Fruit fly (Drosophila melanogaster) whole organism, embryonic: ENCODE measurements around the gene mdlc.

Source experiments
- Awh ChIP-seq: fragments of 200-800 bp; sonication (Bioruptor generic); IDR thresholded peaks from 2 replicates; pipeline ENCODE4, ENCODE4 v1.3.6; 2022; ENCODE audit warnings: missing biosample characterization, missing genetic modification characterization
- CG11085 ChIP-seq: fragments of 200-800 bp; sonication (Bioruptor generic); IDR thresholded peaks from 2 replicates; pipeline ENCODE4 v1.3.6; 2022; ENCODE audit warnings: missing biosample characterization, missing genetic modification characterization
- CG11456 ChIP-seq: fragments of 200-800 bp; sonication (Bioruptor generic); IDR thresholded peaks from 3 replicates; pipeline ENCODE4 v1.3.6; 2022; ENCODE audit warnings: missing biosample characterization, missing genetic modification characterization
- CG11560 ChIP-seq: fragments of 200-800 bp; sonication (Bioruptor generic); IDR thresholded peaks from 3 replicates; pipeline ENCODE4 v1.3.6; 2022; ENCODE audit warnings: missing biosample characterization, missing genetic modification characterization
- CG11695 ChIP-seq: fragments of 200-800 bp; sonication (Bioruptor generic); IDR thresholded peaks from 3 replicates; pipeline ENCODE4 v1.3.6; 2022; ENCODE audit warnings: missing biosample characterization, missing genetic modification characterization
- CG13894 ChIP-seq: fragments of 200-800 bp; sonication (Bioruptor generic); optimal IDR thresholded peaks from 3 replicates; lab custom pipeline; 2018; ENCODE audit warnings: missing biosample characterization, mild to moderate bottlenecking, missing genetic modification characterization, moderate library complexity
- CG14441 ChIP-seq: fragments of 200-800 bp; sonication (Bioruptor generic); IDR thresholded peaks from 2 replicates; pipeline ENCODE4 v1.3.6; 2022; ENCODE audit warnings: missing biosample characterization, missing genetic modification characterization
- CG14667 ChIP-seq: fragments of 200-800 bp; sonication (Bioruptor generic); IDR thresholded peaks from 2 replicates; pipeline ENCODE4 v1.3.6; 2022; ENCODE audit warnings: missing biosample characterization, missing genetic modification characterization
- CG1602 ChIP-seq: fragments of 200-800 bp; sonication (Bioruptor generic); optimal IDR thresholded peaks from 3 replicates; lab custom pipeline; 2016; ENCODE audit warnings: missing biosample characterization, missing genetic modification characterization
- CG1603 ChIP-seq: fragments of 200-800 bp; sonication (Bioruptor generic); optimal IDR thresholded peaks from 2 replicates; lab custom pipeline; 2019; ENCODE audit warnings: missing biosample characterization, mild to moderate bottlenecking, missing genetic modification characterization, moderate library complexity
- CG1647 ChIP-seq: fragments of 200-800 bp; sonication (Bioruptor generic); optimal IDR thresholded peaks from 3 replicates; lab custom pipeline; 2016; ENCODE audit warnings: missing biosample characterization, missing genetic modification characterization
- CG17568 ChIP-seq: fragments of 200-800 bp; sonication (Bioruptor generic); optimal IDR thresholded peaks from 2 replicates; lab custom pipeline; 2018; ENCODE audit warnings: missing biosample characterization, mild to moderate bottlenecking, missing genetic modification characterization, moderate library complexity
- CG1792 ChIP-seq: fragments of 200-800 bp; sonication (Bioruptor generic); optimal IDR thresholded peaks from 2 replicates; lab custom pipeline; 2016; ENCODE audit warnings: missing biosample characterization, missing genetic modification characterization
- CG2678 ChIP-seq: fragments of 200-800 bp; sonication (Bioruptor generic); optimal IDR thresholded peaks from 3 replicates; lab custom pipeline; 2019; ENCODE audit warnings: missing biosample characterization, mild to moderate bottlenecking, missing genetic modification characterization, moderate library complexity
- CG2889 ChIP-seq: fragments of 200-800 bp; sonication (Bioruptor generic); IDR thresholded peaks from 3 replicates; pipeline ENCODE4 v1.3.6; 2022; ENCODE audit warnings: missing biosample characterization, missing genetic modification characterization
- CG33213 ChIP-seq: fragments of 200-800 bp; sonication (Bioruptor generic); optimal IDR thresholded peaks from 3 replicates; lab custom pipeline; 2016; ENCODE audit warnings: missing biosample characterization, missing genetic modification characterization
- CG43689 ChIP-seq: fragments of 200-800 bp; sonication (Bioruptor generic); IDR thresholded peaks from 2 replicates; pipeline ENCODE4 v1.3.6; 2022; ENCODE audit warnings: missing biosample characterization, missing genetic modification characterization
- CG4707 ChIP-seq: fragments of 200-800 bp; sonication (Bioruptor generic); optimal IDR thresholded peaks from 2 replicates; lab custom pipeline; 2018; ENCODE audit warnings: missing biosample characterization, mild to moderate bottlenecking, missing genetic modification characterization, moderate library complexity
- CG5180 ChIP-seq: fragments of 200-800 bp; sonication (Bioruptor generic); optimal IDR thresholded peaks from 3 replicates; lab custom pipeline; 2017; ENCODE audit warnings: missing biosample characterization, missing genetic modification characterization, mild to moderate bottlenecking, moderate library complexity, missing genetic modification reagents
- CG6765 ChIP-seq: fragments of 200-800 bp; sonication (Bioruptor generic); optimal IDR thresholded peaks from 3 replicates; lab custom pipeline; 2017; ENCODE audit warnings: missing biosample characterization, mild to moderate bottlenecking, missing genetic modification characterization
- CG8359 ChIP-seq: fragments of 200-800 bp; sonication (Bioruptor generic); optimal IDR thresholded peaks from 2 replicates; lab custom pipeline; 2017; ENCODE audit warnings: missing biosample characterization, mild to moderate bottlenecking, missing genetic modification characterization, borderline replicate concordance
- CG8388 ChIP-seq: fragments of 200-800 bp; sonication (Bioruptor generic); optimal IDR thresholded peaks from 2 replicates; lab custom pipeline; 2019; ENCODE audit warnings: missing biosample characterization, mild to moderate bottlenecking, missing genetic modification characterization, moderate library complexity
- CG8944 ChIP-seq: fragments of 200-800 bp; sonication (Bioruptor generic); optimal IDR thresholded peaks from 3 replicates; lab custom pipeline; 2016; ENCODE audit warnings: missing biosample characterization, missing genetic modification characterization
- Dad ChIP-seq: fragments of 200-800 bp; sonication (Bioruptor generic); optimal IDR thresholded peaks from 3 replicates; lab custom pipeline; 2016; ENCODE audit warnings: missing biosample characterization, missing genetic modification characterization
- Ets65A ChIP-seq: fragments of 200-800 bp; sonication (Bioruptor generic); peaks from one replicate; lab custom pipeline; 2016; ENCODE audit warnings: missing biosample characterization, missing genetic modification characterization
- H15 ChIP-seq: fragments of 200-800 bp; sonication (Bioruptor generic); IDR thresholded peaks from 3 replicates; pipeline ENCODE4 v1.3.6; 2022; ENCODE audit warnings: missing biosample characterization, missing genetic modification characterization
- HLH54F ChIP-seq: fragments of 200-800 bp; sonication (Bioruptor generic); optimal IDR thresholded peaks from 3 replicates; lab custom pipeline; 2016; ENCODE audit warnings: missing biosample characterization, missing genetic modification characterization
- Hr39 ChIP-seq: fragments of >200 bp; optimal IDR thresholded peaks from 2 replicates; lab custom pipeline; 2017
- Hsf ChIP-seq: fragments of 200-800 bp; sonication (Bioruptor generic); optimal IDR thresholded peaks from 3 replicates; lab custom pipeline; 2016; ENCODE audit warnings: missing biosample characterization, missing genetic modification characterization
- Kr ChIP-seq: fragments of 200-800 bp; sonication (Bioruptor generic); optimal IDR thresholded peaks from 2 replicates; lab custom pipeline; 2017; ENCODE audit warnings: missing biosample characterization, mild to moderate bottlenecking, missing genetic modification characterization
- Nf-YA ChIP-seq: fragments of 200-800 bp; sonication (Bioruptor generic); IDR thresholded peaks from 2 replicates; pipeline ENCODE4 v1.3.6; 2022; ENCODE audit warnings: missing biosample characterization, missing genetic modification characterization
- Nf-YC ChIP-seq: fragments of 200-800 bp; optimal IDR thresholded peaks from 3 replicates; lab custom pipeline; 2019; ENCODE audit warnings: missing biosample characterization, mild to moderate bottlenecking, missing genetic modification characterization, moderate library complexity
- Oli ChIP-seq: fragments of 200-800 bp; sonication (Bioruptor generic); optimal IDR thresholded peaks from 2 replicates; lab custom pipeline; 2018; ENCODE audit warnings: missing biosample characterization, mild to moderate bottlenecking, missing genetic modification characterization, moderate library complexity
- Rfx ChIP-seq: fragments of 200-800 bp; sonication (Bioruptor generic); IDR thresholded peaks from 2 replicates; pipeline ENCODE4 v1.3.6; 2022; ENCODE audit warnings: missing biosample characterization, missing genetic modification characterization
- TFAM ChIP-seq: fragments of 200-800 bp; sonication (Bioruptor generic); optimal IDR thresholded peaks from 2 replicates; lab custom pipeline; 2017; ENCODE audit warnings: missing biosample characterization, missing genetic modification characterization, inconsistent platforms
- Trl ChIP-seq, 3 experiments: fragments of >200 bp in 2 of 3; fragments of 200-800 bp in 1 of 3; sonication (Bioruptor generic) in 1 of 3; optimal IDR thresholded peaks; 2 replicates in 1 of 3; 3 replicates in 2 of 3; lab custom pipeline; 2016 to 2017; ENCODE audit warnings: missing biosample characterization in 1 of 3, missing genetic modification characterization in 1 of 3
- ab ChIP-seq: fragments of 200-800 bp; sonication (Bioruptor generic); optimal IDR thresholded peaks from 2 replicates; lab custom pipeline; 2016; ENCODE audit warnings: missing biosample characterization, missing genetic modification characterization
- ase ChIP-seq: fragments of 200-800 bp; sonication (Bioruptor generic); IDR thresholded peaks from 3 replicates; pipeline ENCODE4 v1.3.6; 2022; ENCODE audit warnings: missing biosample characterization, missing genetic modification characterization
- cwo ChIP-seq: fragments of 200-800 bp; sonication (Bioruptor generic); optimal IDR thresholded peaks from 3 replicates; lab custom pipeline; 2017; ENCODE audit warnings: missing biosample characterization, missing genetic modification characterization, mild to moderate bottlenecking, moderate library complexity, missing genetic modification reagents
- da ChIP-seq: fragments of 200-800 bp; sonication (Bioruptor generic); optimal IDR thresholded peaks from 2 replicates; lab custom pipeline; 2016; ENCODE audit warnings: missing biosample characterization, missing genetic modification characterization
- fd102C ChIP-seq: fragments of 200-800 bp; sonication (Bioruptor generic); optimal IDR thresholded peaks from 2 replicates; lab custom pipeline; 2018; ENCODE audit warnings: missing biosample characterization, mild to moderate bottlenecking, missing genetic modification characterization, moderate library complexity
- fd64A ChIP-seq: fragments of 200-800 bp; sonication (Bioruptor generic); optimal IDR thresholded peaks from 3 replicates; lab custom pipeline; 2018; ENCODE audit warnings: missing biosample characterization, mild to moderate bottlenecking, missing genetic modification characterization
- ftz-f1 ChIP-seq: fragments of 200-800 bp; sonication (Bioruptor generic); optimal IDR thresholded peaks from 2 replicates; lab custom pipeline; 2016; ENCODE audit warnings: missing biosample characterization, missing genetic modification characterization
- her ChIP-seq: fragments of 200-800 bp; sonication (Bioruptor generic); optimal IDR thresholded peaks from 2 replicates; lab custom pipeline; 2016; ENCODE audit warnings: missing biosample characterization, missing genetic modification characterization
- insv ChIP-seq, 2 experiments: fragments of 200-800 bp; sonication (Bioruptor generic); optimal IDR thresholded peaks; 3 replicates each; lab custom pipeline; 2016 to 2018; ENCODE audit warnings: missing biosample characterization in 2 of 2, missing genetic modification characterization in 2 of 2
- jumu ChIP-seq: fragments of 200-800 bp; sonication (Bioruptor generic); optimal IDR thresholded peaks from 3 replicates; lab custom pipeline; 2016; ENCODE audit warnings: missing biosample characterization, missing genetic modification characterization
- nmo ChIP-seq: fragments of 200-800 bp; sonication (Bioruptor generic); optimal IDR thresholded peaks from 2 replicates; lab custom pipeline; 2018; ENCODE audit warnings: missing biosample characterization, mild to moderate bottlenecking, missing genetic modification characterization, moderate library complexity
- schlank ChIP-seq: fragments of 200-800 bp; sonication (Bioruptor generic); optimal IDR thresholded peaks from 2 replicates; lab custom pipeline; 2018; ENCODE audit warnings: missing biosample characterization, mild to moderate bottlenecking, missing genetic modification characterization
- sima ChIP-seq: fragments of 200-800 bp; sonication (Bioruptor generic); optimal IDR thresholded peaks from 2 replicates; lab custom pipeline; 2016; ENCODE audit warnings: missing biosample characterization, missing genetic modification characterization
- wek ChIP-seq: fragments of 200-800 bp; sonication (Bioruptor generic); optimal IDR thresholded peaks from 3 replicates; lab custom pipeline; 2018; ENCODE audit warnings: missing biosample characterization, mild to moderate bottlenecking, missing genetic modification characterization, moderate library complexity

Gene mdlc

dm6 chr3R:20021152-20021769 lies 36.3 kb upstream of the mdlc start, which contains the start of the genes PIG-L and psidin:
Gene PIG-L, minus strand, starts transcription at chr3R:20021338.
Gene psidin, plus strand, starts transcription at chr3R:20021704.
- TF ChIP-seq CG2678 (tag; lab: Kevin White, UChicago), result peak; percentile 83
- TF ChIP-seq jumu (GFP tag; lab: Kevin White, UChicago), result peak; percentile 57
- TF ChIP-seq CG11085 (GFP tag; lab: Robert Waterston, UW), result peak; percentile 35; the same call in 1 of the 2 replicates
- no peak for TF ChIP-seq fd102C
- peak; percentile 89 for TF ChIP-seq Hsf (GFP tag; lab: Kevin White, UChicago)
- TF ChIP-seq CG14667 (GFP tag; lab: Robert Waterston, UW), result peak; percentile 21; the same call in 1 of the 2 replicates
- peak; percentile 60 for TF ChIP-seq her (GFP tag; lab: Kevin White, UChicago)
- TF ChIP-seq fd64A (GFP tag; lab: Kevin White, UChicago), result no peak
- TF ChIP-seq ab, result peak; percentile 55
- peak; percentile 43 for TF ChIP-seq cwo (GFP tag; lab: Kevin White, UChicago)
- TF ChIP-seq CG1647 (GFP tag; lab: Kevin White, UChicago), result no peak
- TF ChIP-seq CG11695 (GFP tag; lab: Robert Waterston, UW), result peak; percentile 71
- no peak for TF ChIP-seq CG13894 (tag; lab: Kevin White, UChicago)
- peak; percentile 86 for TF ChIP-seq CG1602 (GFP tag; lab: Kevin White, UChicago)
- peak; percentile 56 for TF ChIP-seq Dad (GFP tag; lab: Kevin White, UChicago)
- TF ChIP-seq Oli, result peak; percentile 82
- peak; percentile 83 for TF ChIP-seq CG1603 (tag; lab: Kevin White, UChicago)
- no peak for TF ChIP-seq CG4707 (GFP tag; lab: Kevin White, UChicago)
- TF ChIP-seq CG8388 (GFP tag; lab: Kevin White, UChicago), result peak; percentile 76
- peak; percentile 80 for TF ChIP-seq Rfx
- peak in 1 of 2 experiments; percentile 14 for TF ChIP-seq Trl (optimal IDR thresholded peaks at IDR 0.05; lab: Kevin White, UChicago)
- peak; percentile 71 for TF ChIP-seq Trl (GFP tag; optimal IDR thresholded peaks at IDR 0.05; lab: Kevin White, UChicago)
- no peak for TF ChIP-seq Nf-YA (GFP tag; lab: Robert Waterston, UW)
- TF ChIP-seq CG17568 (GFP tag; lab: Kevin White, UChicago), result no peak
- no peak for TF ChIP-seq TFAM (GFP tag; lab: Kevin White, UChicago)
- TF ChIP-seq ase, result peak; percentile 23; the same call in 2 of the 3 replicates
- peak; percentile 82 for TF ChIP-seq Nf-YC (tag; lab: Kevin White, UChicago)
- no peak for TF ChIP-seq CG8359 (GFP tag; lab: Kevin White, UChicago)
- 0 out of 2 replicates have a peak, but pooled peaks have one; percentile 21 for TF ChIP-seq Awh (GFP tag; lab: Robert Waterston, UW)
- TF ChIP-seq Hr39 (lab: Kevin White, UChicago), result no peak
- TF ChIP-seq CG33213 (GFP tag; lab: Kevin White, UChicago), result peak; percentile 56
- TF ChIP-seq CG11456 (GFP tag; lab: Robert Waterston, UW), result peak; percentile 70
- TF ChIP-seq CG8944, result peak; percentile 65
- TF ChIP-seq ftz-f1 (GFP tag; lab: Kevin White, UChicago), result no peak
- peak; percentile 29 for TF ChIP-seq schlank (tag; lab: Kevin White, UChicago)
- TF ChIP-seq wek (GFP tag; lab: Kevin White, UChicago), result peak; percentile 93
- peak; percentile 79 for TF ChIP-seq CG11560 (tag; lab: Robert Waterston, UW)
- peak; percentile 83 to 98 for TF ChIP-seq insv (GFP tag; optimal IDR thresholded peaks at IDR 0.05; lab: Kevin White, UChicago)
- TF ChIP-seq nmo (GFP tag; lab: Kevin White, UChicago), result peak; percentile 93
- peak; percentile 85 for TF ChIP-seq HLH54F (GFP tag; lab: Kevin White, UChicago)
- TF ChIP-seq CG1792 (GFP tag; lab: Kevin White, UChicago), result no peak
- TF ChIP-seq CG14441 (GFP tag; lab: Robert Waterston, UW), result peak; percentile 72
- TF ChIP-seq da (GFP tag; lab: Kevin White, UChicago), result peak; percentile 50
- TF ChIP-seq CG6765 (GFP tag; lab: Kevin White, UChicago), result no peak
- no peak for TF ChIP-seq CG43689 (GFP tag; lab: Robert Waterston, UW)
- peak; percentile 98 for TF ChIP-seq Ets65A (GFP tag; lab: Kevin White, UChicago)
- peak; percentile 65; the same call in 1 of the 3 replicates for TF ChIP-seq CG2889 (GFP tag; lab: Robert Waterston, UW)
- TF ChIP-seq sima (GFP tag; lab: Kevin White, UChicago), result no peak
- no peak for TF ChIP-seq Kr (GFP tag; lab: Kevin White, UChicago)
- TF ChIP-seq H15 (GFP tag; lab: Robert Waterston, UW), result peak; percentile 21; the same call in 1 of the 3 replicates
- TF ChIP-seq CG5180, result no peak
